Worm (Caenorhabditis elegans) whole organism, L4 larva: ENCODE data around the gene M04B2.2.

Experiments used
- F49E8.2 ChIP-seq: sonication (generic microtip); optimal IDR thresholded peaks from 2 replicates; lab custom pipeline; 2016; ENCODE audit warnings: missing compliant biosample characterization, mild to moderate bottlenecking, missing genetic modification characterization, borderline replicate concordance
- T20F7.1 ChIP-seq: fragments of 200-800 bp; sonication (Bioruptor generic); optimal IDR thresholded peaks from 2 replicates; lab custom pipeline; 2018; ENCODE audit warnings: mild to moderate bottlenecking, missing genetic modification characterization, missing compliant biosample characterization
- Y105C5A.15 ChIP-seq: fragments of 200-800 bp; sonication (Bioruptor generic); IDR thresholded peaks from 2 replicates; pipeline ENCODE4 v1.3.6; 2022; ENCODE audit warnings: missing genetic modification characterization, missing compliant biosample characterization
- ZK337.2 ChIP-seq: fragments of 200-800 bp; sonication (Bioruptor generic); IDR thresholded peaks from 2 replicates; pipeline ENCODE4 v1.3.6; 2022; ENCODE audit warnings: missing genetic modification reagents, missing genetic modification characterization, missing compliant biosample characterization
- aha-1 ChIP-seq: fragments of 150-350 bp; peaks from one replicate; lab custom pipeline; 2014; ENCODE audit warnings: missing biosample characterization, missing genetic modification characterization
- aly-2 ChIP-seq: sonication (generic microtip); optimal IDR thresholded peaks from 2 replicates; lab custom pipeline; 2018; ENCODE audit warnings: missing biosample characterization, missing genetic modification characterization
- ama-1 ChIP-seq: fragments of 150-350 bp; optimal IDR thresholded peaks from 2 replicates; lab custom pipeline; 2014; ENCODE audit warnings: inconsistent platforms, mixed read lengths
- arid-1 ChIP-seq: fragments of 200-800 bp; sonication (Bioruptor generic); conservative IDR thresholded peaks from 2 replicates; pipeline ENCODE4 v1.3.6; 2022; ENCODE audit warnings: missing genetic modification reagents, missing genetic modification characterization, missing compliant biosample characterization
- ceh-82 ChIP-seq: sonication (generic microtip); optimal IDR thresholded peaks from 2 replicates; lab custom pipeline; 2017; ENCODE audit warnings: missing biosample characterization, missing genetic modification characterization
- ces-1 ChIP-seq: fragments of 150-350 bp; sonication (generic microtip); optimal IDR thresholded peaks from 4 replicates; lab custom pipeline; 2014; ENCODE audit warnings: missing biosample characterization, missing genetic modification reagents, missing genetic modification characterization
- ctbp-1 ChIP-seq: fragments of 200-800 bp; sonication (Bioruptor generic); IDR thresholded peaks from 2 replicates; pipeline ENCODE4 v1.3.6; 2022; ENCODE audit warnings: missing genetic modification reagents, missing genetic modification characterization, missing compliant biosample characterization
- daf-16 ChIP-seq, 3 experiments: sonication (generic microtip); optimal IDR thresholded peaks; 2 replicates each; lab custom pipeline; 2016 to 2017; ENCODE audit warnings: missing genetic modification characterization in 3 of 3, missing genetic modification reagents in 3 of 3, mild to moderate bottlenecking in 2 of 3, missing compliant biosample characterization in 2 of 3, missing biosample characterization in 1 of 3, moderate library complexity in 1 of 3
- dmd-9 ChIP-seq: fragments of 200-800 bp; sonication (Bioruptor generic); IDR thresholded peaks from 2 replicates; pipeline ENCODE4 v1.3.6; 2022; ENCODE audit warnings: missing genetic modification reagents, missing genetic modification characterization, missing compliant biosample characterization
- duxl-1 ChIP-seq: sonication (generic microtip); optimal IDR thresholded peaks from 2 replicates; lab custom pipeline; 2016; ENCODE audit warnings: mild to moderate bottlenecking, missing genetic modification characterization, moderate library complexity, missing compliant biosample characterization; ENCODE audit not compliant: poor library complexity
- dve-1 ChIP-seq: sonication (generic microtip); optimal IDR thresholded peaks from 2 replicates; lab custom pipeline; 2017; ENCODE audit warnings: antibody characterized with exemption, mild to moderate bottlenecking, missing genetic modification characterization, missing compliant biosample characterization; ENCODE audit not compliant: insufficient read depth
- fkh-10 ChIP-seq: fragments of 150-350 bp; optimal IDR thresholded peaks from 2 replicates; lab custom pipeline; 2014; ENCODE audit warnings: missing biosample characterization, missing genetic modification reagents, missing genetic modification characterization
- gei-8 ChIP-seq: fragments of 200-800 bp; sonication (Bioruptor generic); optimal IDR thresholded peaks from 2 replicates; lab custom pipeline; 2018; ENCODE audit warnings: mild to moderate bottlenecking, missing genetic modification characterization, missing compliant biosample characterization
- hlh-11 ChIP-seq: fragments of 200-800 bp; sonication (Bioruptor generic); optimal IDR thresholded peaks from 2 replicates; lab custom pipeline; 2018; ENCODE audit warnings: mild to moderate bottlenecking, missing genetic modification characterization, missing compliant biosample characterization
- hlh-30 ChIP-seq: sonication (generic microtip); optimal IDR thresholded peaks from 2 replicates; lab custom pipeline; 2017; ENCODE audit warnings: antibody characterized with exemption, mild to moderate bottlenecking, missing genetic modification characterization, missing compliant biosample characterization; ENCODE audit not compliant: insufficient read depth
- lim-7 ChIP-seq: fragments of 200-800 bp; sonication (Bioruptor generic); IDR thresholded peaks from 2 replicates; pipeline ENCODE4 v1.3.6; 2022; ENCODE audit warnings: missing genetic modification characterization, missing compliant biosample characterization
- lin-13 ChIP-seq: fragments of 150-350 bp; optimal IDR thresholded peaks from 2 replicates; lab custom pipeline; 2014; ENCODE audit warnings: missing biosample characterization, missing genetic modification reagents, missing genetic modification characterization
- lin-15B ChIP-seq: fragments of 150-350 bp; sonication (generic microtip); optimal IDR thresholded peaks from 3 replicates; lab custom pipeline; 2014; ENCODE audit warnings: missing biosample characterization, missing genetic modification characterization
- lin-29 ChIP-seq: fragments of 200-800 bp; sonication (Bioruptor generic); IDR thresholded peaks from 2 replicates; pipeline ENCODE4 v1.3.6; 2022; ENCODE audit warnings: missing genetic modification reagents, missing genetic modification characterization, missing compliant biosample characterization
- lin-38 ChIP-seq: fragments of 200-800 bp; sonication (Bioruptor generic); IDR thresholded peaks from 2 replicates; pipeline ENCODE4 v1.3.6; 2022; ENCODE audit warnings: missing genetic modification reagents, missing genetic modification characterization, missing compliant biosample characterization
- lir-3 ChIP-seq: sonication (generic microtip); optimal IDR thresholded peaks from 2 replicates; lab custom pipeline; 2016; ENCODE audit warnings: mild to moderate bottlenecking, missing genetic modification characterization, missing compliant biosample characterization
- lsy-2 ChIP-seq, 2 experiments: fragments of 150-350 bp in 1 of 2; sonication (generic microtip) in 1 of 2; optimal IDR thresholded peaks; 2 replicates each; lab custom pipeline; 2014 to 2017; ENCODE audit warnings: missing biosample characterization in 2 of 2, missing genetic modification characterization in 2 of 2
- mep-1 ChIP-seq: fragments of 150-350 bp; sonication (generic microtip); optimal IDR thresholded peaks from 3 replicates; lab custom pipeline; 2014; ENCODE audit warnings: missing biosample characterization, missing genetic modification characterization
- nhr-10 ChIP-seq: fragments of 150-350 bp; optimal IDR thresholded peaks from 2 replicates; lab custom pipeline; 2014; ENCODE audit warnings: missing biosample characterization, missing genetic modification characterization
- nhr-28 ChIP-seq: fragments of 150-350 bp; optimal IDR thresholded peaks from 2 replicates; lab custom pipeline; 2014; ENCODE audit warnings: missing biosample characterization, missing genetic modification characterization
- nhr-42 ChIP-seq: fragments of 200-800 bp; sonication (Bioruptor generic); IDR thresholded peaks from 2 replicates; pipeline ENCODE4 v1.3.6; 2022; ENCODE audit warnings: missing genetic modification characterization, missing compliant biosample characterization
- nhr-48 ChIP-seq: sonication (generic microtip); optimal IDR thresholded peaks from 2 replicates; lab custom pipeline; 2016; ENCODE audit warnings: mild to moderate bottlenecking, missing genetic modification characterization, missing compliant biosample characterization
- nhr-77 ChIP-seq: fragments of 150-350 bp; optimal IDR thresholded peaks from 2 replicates; lab custom pipeline; 2014; ENCODE audit warnings: missing biosample characterization, missing genetic modification characterization
- pha-4 ChIP-seq, 2 experiments: fragments of 150-350 bp in 1 of 2; fragments of 200-800 bp in 1 of 2; sonication (Bioruptor generic) in 1 of 2; IDR thresholded peaks in 1 of 2; optimal IDR thresholded peaks in 1 of 2; 2 replicates each; pipeline versions ENCODE4 v1.3.6 to Lab custom; 2014 to 2022; ENCODE audit warnings: missing genetic modification characterization in 2 of 2, missing genetic modification reagents in 2 of 2, missing biosample characterization in 1 of 2, missing compliant biosample characterization in 1 of 2
- sdz-12 ChIP-seq: fragments of 200-800 bp; sonication (Bioruptor generic); optimal IDR thresholded peaks from 2 replicates; lab custom pipeline; 2018; ENCODE audit warnings: mild to moderate bottlenecking, missing genetic modification characterization, missing compliant biosample characterization
- skn-1 ChIP-seq: fragments of 150-350 bp; optimal IDR thresholded peaks from 2 replicates; lab custom pipeline; 2014; ENCODE audit warnings: missing biosample characterization, missing genetic modification characterization
- snpc-1.2 ChIP-seq: fragments of 200-800 bp; sonication (Bioruptor generic); IDR thresholded peaks from 2 replicates; pipeline ENCODE4 v1.3.6; 2022; ENCODE audit warnings: missing genetic modification reagents, missing genetic modification characterization, missing compliant biosample characterization
- spr-1 ChIP-seq: sonication (generic microtip); optimal IDR thresholded peaks from 2 replicates; lab custom pipeline; 2016; ENCODE audit warnings: mild to moderate bottlenecking, missing genetic modification characterization, missing compliant biosample characterization
- unc-62 ChIP-seq, 3 experiments: fragments of 150-350 bp in 1 of 3; sonication (generic microtip); optimal IDR thresholded peaks in 2 of 3; peaks in 1 of 3; 1 replicate in 1 of 3; 2 replicates in 2 of 3; lab custom pipeline; 2014 to 2017; ENCODE audit warnings: missing biosample characterization in 3 of 3, missing genetic modification characterization in 3 of 3, missing genetic modification reagents in 3 of 3, missing genotype in 1 of 3
- vab-7 ChIP-seq: fragments of 200-800 bp; sonication (Bioruptor generic); IDR thresholded peaks from 2 replicates; pipeline ENCODE4 v1.3.6; 2022; ENCODE audit warnings: missing genetic modification reagents, missing genetic modification characterization, missing compliant biosample characterization
- zfp-2 ChIP-seq: sonication (generic microtip); optimal IDR thresholded peaks from 2 replicates; lab custom pipeline; 2016; ENCODE audit warnings: mild to moderate bottlenecking, missing genetic modification characterization, missing compliant biosample characterization
- zfp-3 ChIP-seq: fragments of 200-800 bp; sonication (Bioruptor generic); conservative IDR thresholded peaks from 2 replicates; pipeline ENCODE4 v1.3.6; 2022; ENCODE audit warnings: missing genetic modification reagents, missing genetic modification characterization, missing compliant biosample characterization

The M04B2.2 gene

DNA sequence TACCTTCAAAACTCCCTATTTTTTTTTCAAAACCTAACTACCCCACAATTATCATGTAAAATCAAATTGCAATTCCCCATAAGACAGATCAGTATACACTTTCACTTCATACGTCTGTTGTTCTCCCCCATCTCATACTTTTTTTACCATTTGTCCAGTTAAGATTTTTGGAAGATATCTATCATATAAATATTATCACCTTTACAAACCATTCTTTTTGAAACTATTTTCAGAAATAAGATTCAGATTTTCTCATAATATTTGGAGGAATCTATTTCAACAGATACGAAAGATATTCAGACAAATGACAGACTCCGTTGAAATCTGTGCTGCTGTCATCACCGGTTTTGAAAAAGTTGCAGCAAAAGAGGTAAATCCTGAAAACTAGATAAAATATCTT is at the start of gene M04B2.2:
Gene M04B2.2, plus strand, starts transcription at position 301 of the 400 bp plus-strand sequence.
- peak; percentile 56 for TF ChIP-seq ama-1
- TF ChIP-seq lin-15B (tag; lab: Kevin White, UChicago), result no peak
- peak; percentile 67 for TF ChIP-seq mep-1 (tag; lab: Kevin White, UChicago)
- TF ChIP-seq aha-1 (tag; lab: Kevin White, UChicago), result peak; percentile 47
- no peak for TF ChIP-seq ZK337.2 (GFP tag; lab: Robert Waterston, UW)
- TF ChIP-seq gei-8 (GFP tag; lab: Kevin White, UChicago), result no peak
- peak; percentile 52 for TF ChIP-seq aly-2 (tag; lab: Kevin White, UChicago)
- no peak for TF ChIP-seq pha-4 (GFP tag; IDR thresholded peaks at IDR 0.05; lab: Robert Waterston, UW)
- TF ChIP-seq pha-4 (tag; optimal IDR thresholded peaks at IDR 0.05; lab: Kevin White, UChicago), result no peak
- TF ChIP-seq, all 104 proteins: peak for 4

DNA sequence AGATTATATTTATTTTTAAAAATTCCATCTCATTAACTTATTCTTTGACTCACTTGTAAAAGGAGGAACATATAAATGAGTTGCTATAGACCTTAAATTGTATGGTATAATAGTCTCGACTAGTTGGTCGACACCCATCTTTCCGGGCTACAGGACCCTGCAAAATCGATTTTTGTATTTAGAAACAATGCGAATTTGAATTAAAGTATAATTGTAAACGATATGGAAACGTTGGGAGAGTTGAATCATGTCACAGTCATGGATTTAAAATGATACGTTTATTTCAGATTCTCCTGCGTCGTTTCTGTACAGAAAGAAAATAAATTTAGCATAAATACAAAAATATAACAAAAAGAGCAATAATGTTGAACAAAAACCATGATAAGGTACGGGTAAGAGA is 48.8 kb upstream of the M04B2.2 start, which contains the start of gene catp-8:
Gene catp-8, minus strand, starts transcription at position 157 of the 400 bp plus-strand sequence.
- peak in 1 of 2 experiments; percentile 33 for TF ChIP-seq lsy-2 (tag; optimal IDR thresholded peaks at IDR 0.05; lab: Kevin White, UChicago)
- peak; percentile 61 for TF ChIP-seq lin-13
- no peak for TF ChIP-seq vab-7 (GFP tag; lab: Robert Waterston, UW)
- TF ChIP-seq skn-1 (tag; lab: Kevin White, UChicago), result no peak
- TF ChIP-seq F49E8.2 (tag; lab: Kevin White, UChicago), result peak; percentile 65
- peak; percentile 18 for TF ChIP-seq dve-1
- TF ChIP-seq daf-16 (GFP tag; optimal IDR thresholded peaks at IDR 0.05; lab: Kevin White, UChicago), result no peak
- peak; percentile 34 for TF ChIP-seq daf-16 (tag; optimal IDR thresholded peaks at IDR 0.05; lab: Kevin White, UChicago)
- no peak for TF ChIP-seq hlh-30 (tag; lab: Kevin White, UChicago)
- TF ChIP-seq mep-1 (tag; lab: Kevin White, UChicago), result peak; percentile 12
- TF ChIP-seq lin-38, result peak; percentile 46
- 0 out of 2 replicates have a peak, but pooled peaks have one; percentile 49 for TF ChIP-seq ctbp-1 (GFP tag; lab: Robert Waterston, UW)
- no peak for TF ChIP-seq snpc-1.2
- peak; percentile 69 for TF ChIP-seq T20F7.1 (GFP tag; lab: Kevin White, UChicago)
- peak; percentile 65; the same call in 1 of the 2 replicates for TF ChIP-seq arid-1
- TF ChIP-seq lir-3 (tag; lab: Kevin White, UChicago), result no peak

- TF ChIP-seq lin-38 (peak; percentile 69), hlh-30 (tag; lab: Kevin White, UChicago) (peak; percentile 75), spr-1 (tag; lab: Kevin White, UChicago) (no peak), lin-15B (tag; lab: Kevin White, UChicago) (no peak), fkh-10 (GFP tag; lab: Kevin White, UChicago) (no peak), zfp-2 (no peak), unc-62 (GFP tag; optimal IDR thresholded peaks at IDR 0.05 in 1 of 2; lab: Kevin White, UChicago) (peak in 1 of 2 experiments; percentile 55), unc-62 (tag; optimal IDR thresholded peaks at IDR 0.05; lab: Kevin White, UChicago) (no peak), nhr-77 (peak; percentile 43), lsy-2 (tag; optimal IDR thresholded peaks at IDR 0.05; lab: Kevin White, UChicago) (peak in 1 of 2 experiments; percentile 78), lin-29 (GFP tag; lab: Robert Waterston, UW) (no peak), dve-1 (peak; percentile 70), nhr-10 (tag; lab: Kevin White, UChicago) (no peak), dmd-9 (no peak), nhr-48 (tag; lab: Kevin White, UChicago) (no peak), pha-4 (GFP tag; IDR thresholded peaks at IDR 0.05; lab: Robert Waterston, UW) (0 out of 2 replicates have a peak, but pooled peaks have one; percentile 12), pha-4 (tag; optimal IDR thresholded peaks at IDR 0.05; lab: Kevin White, UChicago) (peak; percentile 84), ces-1 (GFP tag; lab: Kevin White, UChicago) (no peak), sdz-12 (no peak), F49E8.2 (tag; lab: Kevin White, UChicago) (no peak), duxl-1 (tag; lab: Kevin White, UChicago) (no peak), daf-16 (GFP tag; optimal IDR thresholded peaks at IDR 0.05; lab: Kevin White, UChicago) (peak in 1 of 2 experiments; percentile 68), daf-16 (tag; optimal IDR thresholded peaks at IDR 0.05; lab: Kevin White, UChicago) (peak; percentile 23), ceh-82 (tag; lab: Kevin White, UChicago) (no peak), zfp-3 (GFP tag; lab: Robert Waterston, UW) (no peak), hlh-11 (peak; percentile 42), lim-7 (GFP tag; lab: Robert Waterston, UW) (no peak), nhr-28 (tag; lab: Kevin White, UChicago) (peak; percentile 23), nhr-42 (no peak), Y105C5A.15 (GFP tag; lab: Robert Waterston, UW) (no peak)
Measured at ce11 chrIV:11480027-11480896, 47.6 kb upstream of the M04B2.2 start, which contains the start of the genes mbf-1 and nse-4. Gene mbf-1 (minus strand): TSS chrIV:11480369. Gene nse-4 (plus strand): TSS chrIV:11480846.
